Fruit fly (Drosophila melanogaster) Kc167 (cell line): ENCODE data around the gene Gad1.

Experiments
- Myc ChIP-seq: fragments of >200 bp; optimal IDR thresholded peaks from 2 replicates; lab custom pipeline; 2017; ENCODE audit warnings: missing external identifiers
- Sin3A ChIP-seq: fragments of >200 bp; optimal IDR thresholded peaks from 2 replicates; lab custom pipeline; 2018; ENCODE audit warnings: missing external identifiers
- h ChIP-seq: fragments of >200 bp; optimal IDR thresholded peaks from 3 replicates; lab custom pipeline; 2018; ENCODE audit warnings: missing external identifiers
- insv ChIP-seq: fragments of >200 bp; optimal IDR thresholded peaks from 3 replicates; lab custom pipeline; 2018; ENCODE audit warnings: missing external identifiers
- psq ChIP-seq: fragments of >200 bp; optimal IDR thresholded peaks from 2 replicates; lab custom pipeline; 2017; ENCODE audit warnings: missing external identifiers
- ttk ChIP-seq: sonication (Bioruptor generic); optimal IDR thresholded peaks from 2 replicates; lab custom pipeline; 2017; ENCODE audit warnings: missing external identifiers

Gene Gad1

DNA sequence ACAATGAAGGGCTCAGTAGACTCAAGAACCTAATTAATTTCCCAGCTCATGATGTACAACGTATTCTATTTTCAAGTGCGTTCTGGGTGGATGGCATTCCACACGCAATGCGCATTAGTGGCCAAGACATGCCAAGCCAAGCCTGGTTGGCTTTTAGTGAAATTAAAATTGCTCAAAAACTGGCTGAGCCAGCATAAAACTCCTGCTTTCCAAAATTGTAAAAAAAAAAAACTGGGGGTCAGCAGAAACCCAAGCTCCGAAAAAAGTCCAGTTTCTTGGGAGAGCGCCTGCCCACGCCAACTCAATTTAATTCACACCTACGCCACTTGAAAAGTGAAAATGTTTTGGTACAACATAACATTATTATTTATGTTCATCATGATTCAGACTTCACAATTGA, 29.8 kb upstream of the Gad1 start:
- TF ChIP-seq Myc (lab: Kevin White, UChicago), result no peak
- TF ChIP-seq Sin3A (lab: Kevin White, UChicago), result no peak
- no peak for TF ChIP-seq h (lab: Kevin White, UChicago)
- TF ChIP-seq psq, result no peak
- TF ChIP-seq ttk (lab: Kevin White, UChicago), result no peak
- TF ChIP-seq insv (lab: Kevin White, UChicago), result no peak

- no peak for TF ChIP-seq Myc (lab: Kevin White, UChicago)
- no peak for TF ChIP-seq ttk (lab: Kevin White, UChicago)
- TF ChIP-seq Sin3A (lab: Kevin White, UChicago), result no peak
- TF ChIP-seq h (lab: Kevin White, UChicago), result no peak
- TF ChIP-seq psq, result no peak
- no peak for TF ChIP-seq insv (lab: Kevin White, UChicago)
Observed at dm6 chr3L:4117493-4117892, 28.9 kb upstream of the Gad1 start.

DNA sequence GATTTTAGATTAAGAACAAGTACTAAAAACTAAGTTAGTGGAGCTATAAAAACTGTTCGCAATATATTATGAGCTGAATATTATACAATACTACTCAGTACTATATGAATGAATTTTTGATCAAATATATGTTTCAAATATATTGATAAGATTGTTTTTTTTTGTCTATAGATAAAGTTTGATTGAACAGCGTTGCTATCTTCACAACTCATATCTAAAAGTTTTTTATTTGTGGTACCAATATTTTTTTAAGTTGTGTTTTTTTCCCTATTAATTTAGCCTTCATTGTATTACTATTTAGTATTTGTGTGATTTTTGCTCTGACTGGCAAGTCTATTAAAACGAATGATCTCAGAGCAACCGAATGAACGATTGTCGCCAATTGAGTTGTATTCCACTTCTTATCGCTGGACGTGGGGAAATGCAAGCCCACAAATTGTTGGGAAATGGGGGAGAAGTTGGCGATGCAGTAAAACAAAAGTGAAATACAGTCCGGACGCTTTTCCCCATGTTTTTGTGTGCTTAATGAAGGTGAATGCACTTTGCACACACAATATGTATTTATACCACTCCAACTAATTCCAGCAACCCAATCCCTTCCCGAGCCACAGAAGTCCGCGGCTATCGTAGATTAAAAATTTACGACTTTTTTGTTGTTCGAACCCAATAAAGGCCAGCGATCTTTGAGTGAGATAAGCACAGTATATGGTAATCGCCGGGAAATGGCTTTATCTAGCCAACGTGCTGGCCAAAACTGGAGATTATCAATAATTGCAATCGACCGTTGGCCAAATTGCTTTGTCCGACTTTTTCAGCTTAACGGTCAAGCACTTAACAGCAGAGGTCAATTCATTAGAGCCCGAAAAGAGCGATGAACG, 28.2 kb upstream of the Gad1 start:
- TF ChIP-seq ttk (lab: Kevin White, UChicago), result no peak
- no peak for TF ChIP-seq Myc (lab: Kevin White, UChicago)
- TF ChIP-seq Sin3A (lab: Kevin White, UChicago), result no peak
- TF ChIP-seq h (lab: Kevin White, UChicago), result no peak
- TF ChIP-seq insv (lab: Kevin White, UChicago), result no peak
- no peak for TF ChIP-seq psq

- TF ChIP-seq psq (no peak), insv (lab: Kevin White, UChicago) (no peak), Sin3A (lab: Kevin White, UChicago) (no peak), ttk (lab: Kevin White, UChicago) (no peak), Myc (lab: Kevin White, UChicago) (no peak), h (lab: Kevin White, UChicago) (no peak)
Observed at dm6 chr3L:4115701-4116100, 27.2 kb upstream of the Gad1 start.

DNA sequence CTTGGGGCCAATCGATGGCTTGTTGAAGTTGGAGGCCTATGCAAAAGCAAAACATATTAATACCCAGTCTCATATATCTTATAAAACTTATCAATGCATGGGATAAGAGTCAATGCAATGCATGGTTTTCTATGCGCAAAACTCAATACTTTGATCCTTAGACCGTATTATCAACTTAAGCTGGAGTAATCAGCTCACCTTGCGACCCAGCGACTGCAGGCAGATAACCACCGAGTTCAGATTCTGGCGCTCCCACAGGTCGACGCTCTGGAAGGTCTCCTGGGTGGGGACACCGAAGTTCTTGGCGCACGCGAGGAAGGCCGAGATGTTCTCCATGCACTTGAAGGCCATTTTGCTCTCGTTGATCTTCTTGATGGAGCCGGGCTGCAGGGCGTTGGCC, 26.6 kb upstream of the Gad1 start:
- TF ChIP-seq insv (lab: Kevin White, UChicago) (no peak), ttk (lab: Kevin White, UChicago) (no peak), Myc (lab: Kevin White, UChicago) (no peak), h (lab: Kevin White, UChicago) (no peak), Sin3A (lab: Kevin White, UChicago) (no peak), psq (no peak)

dm6 chr3L:4113998-4114397, 25.5 kb upstream of the Gad1 start:
- no peak for TF ChIP-seq insv (lab: Kevin White, UChicago)
- no peak for TF ChIP-seq Sin3A (lab: Kevin White, UChicago)
- no peak for TF ChIP-seq h (lab: Kevin White, UChicago)
- no peak for TF ChIP-seq psq
- no peak for TF ChIP-seq Myc (lab: Kevin White, UChicago)
- no peak for TF ChIP-seq ttk (lab: Kevin White, UChicago)

DNA sequence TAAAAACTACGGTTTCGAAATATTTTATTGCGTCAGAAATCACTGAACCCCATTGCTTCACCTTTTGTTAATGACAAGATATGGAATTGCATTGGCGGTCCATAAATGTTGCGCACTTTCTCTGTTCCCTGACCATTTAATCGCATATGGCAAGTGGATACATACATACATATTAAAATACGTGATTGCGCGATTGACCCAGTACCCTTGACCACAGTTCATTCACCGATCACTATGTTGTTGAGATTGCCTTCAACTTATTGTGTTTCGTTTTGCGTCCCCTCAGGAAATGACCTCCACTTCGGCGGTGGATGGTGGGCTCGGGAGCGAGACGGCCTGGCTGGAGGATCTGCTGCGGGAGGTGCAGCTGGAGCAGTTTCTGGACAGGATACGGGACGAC, 21.7 kb upstream of the Gad1 start:
- TF ChIP-seq insv (lab: Kevin White, UChicago) (no peak), psq (no peak), h (lab: Kevin White, UChicago) (no peak), Sin3A (lab: Kevin White, UChicago) (no peak), ttk (lab: Kevin White, UChicago) (no peak), Myc (lab: Kevin White, UChicago) (no peak)

DNA sequence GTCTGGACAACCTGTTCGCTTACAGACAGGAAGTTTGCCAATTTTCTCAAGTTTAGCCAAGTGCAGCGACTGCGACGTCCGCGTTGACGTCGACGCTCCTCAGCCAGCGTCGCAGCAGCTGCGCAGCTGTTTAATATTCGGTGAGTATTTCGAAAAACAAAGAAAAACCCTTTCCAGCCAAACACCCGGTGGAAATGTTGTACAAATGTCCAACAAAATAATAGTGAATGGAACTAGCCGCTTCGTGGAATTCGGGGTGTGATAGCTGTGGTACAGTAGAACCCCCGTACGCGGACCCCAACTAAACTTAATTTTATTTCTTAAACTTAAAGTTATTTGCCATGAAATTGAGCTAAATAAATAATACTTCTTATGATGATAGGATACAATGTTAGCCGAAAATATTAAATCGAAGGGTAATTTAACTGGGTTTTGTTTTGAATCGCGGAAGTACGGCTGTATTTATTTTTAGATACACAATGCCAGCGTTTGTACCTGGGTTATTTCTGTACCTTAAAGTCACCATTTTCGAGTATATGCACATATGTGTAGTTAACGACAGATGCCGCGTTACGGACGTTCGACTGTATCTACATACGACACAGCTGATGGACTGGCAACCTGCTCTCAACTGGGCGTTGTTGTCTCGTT, 20.4 kb upstream of the Gad1 start:
- no peak for TF ChIP-seq Myc (lab: Kevin White, UChicago)
- no peak for TF ChIP-seq ttk (lab: Kevin White, UChicago)
- no peak for TF ChIP-seq Sin3A (lab: Kevin White, UChicago)
- no peak for TF ChIP-seq h (lab: Kevin White, UChicago)
- TF ChIP-seq psq, result no peak
- TF ChIP-seq insv (lab: Kevin White, UChicago), result no peak

- TF ChIP-seq psq (no peak), insv (lab: Kevin White, UChicago) (no peak), Sin3A (lab: Kevin White, UChicago) (no peak)
Observed at dm6 chr3L:4108072-4108843, 19.7 kb upstream of the Gad1 start, which contains the start of gene Ack. Gene Ack (plus strand): TSS chr3L:4108186.

- no peak for TF ChIP-seq psq
- no peak for TF ChIP-seq Myc (lab: Kevin White, UChicago)
- no peak for TF ChIP-seq h (lab: Kevin White, UChicago)
Observed at dm6 chr3L:4107120-4107519, 18.6 kb upstream of the Gad1 start.
